Worm (Caenorhabditis elegans) whole organism, L1 larva: ENCODE results near the gene M02D8.5.

ENCODE experiments used
- C16A3.4 ChIP-seq: fragments of 150-350 bp; optimal IDR thresholded peaks from 2 replicates; lab custom pipeline; 2014; ENCODE audit warnings: missing biosample characterization, missing genetic modification characterization
- C34B4.2 ChIP-seq: sonication (generic microtip); optimal IDR thresholded peaks from 2 replicates; lab custom pipeline; 2017; ENCODE audit warnings: mild to moderate bottlenecking, missing genetic modification characterization, missing compliant biosample characterization
- alr-1 ChIP-seq: fragments of 200-800 bp; sonication (Bioruptor generic); optimal IDR thresholded peaks from 2 replicates; lab custom pipeline; 2018; ENCODE audit warnings: borderline replicate concordance, mild to moderate bottlenecking, missing genetic modification characterization, missing compliant biosample characterization
- aly-2 ChIP-seq: fragments of 150-350 bp; optimal IDR thresholded peaks from 2 replicates; lab custom pipeline; 2014; ENCODE audit warnings: missing biosample characterization, missing genetic modification characterization
- ama-1 ChIP-seq: fragments of 150-350 bp; optimal IDR thresholded peaks from 2 replicates; lab custom pipeline; 2014
- blmp-1 ChIP-seq: fragments of 150-350 bp; optimal IDR thresholded peaks from 2 replicates; lab custom pipeline; 2014; ENCODE audit warnings: missing biosample characterization, missing genetic modification characterization
- ceh-82 ChIP-seq, 3 experiments: fragments of 150-350 bp in 1 of 3; sonication (generic microtip) in 2 of 3; optimal IDR thresholded peaks; 2 replicates each; lab custom pipeline; 2014 to 2017; ENCODE audit warnings: missing biosample characterization in 3 of 3, missing genetic modification characterization in 3 of 3
- ceh-88 ChIP-seq: fragments of 200-800 bp; sonication (Bioruptor generic); IDR thresholded peaks from 2 replicates; pipeline ENCODE4 v1.3.6; 2022; ENCODE audit warnings: missing genetic modification characterization, missing compliant biosample characterization
- ceh-90 ChIP-seq: sonication (generic microtip); optimal IDR thresholded peaks from 2 replicates; lab custom pipeline; 2016; ENCODE audit warnings: missing genetic modification characterization, missing compliant biosample characterization
- dsc-1 ChIP-seq: sonication (generic microtip); optimal IDR thresholded peaks from 2 replicates; lab custom pipeline; 2016; ENCODE audit warnings: mild to moderate bottlenecking, missing genetic modification characterization, missing compliant biosample characterization
- efl-3 ChIP-seq: fragments of 200-800 bp; sonication (Bioruptor generic); optimal IDR thresholded peaks from 2 replicates; lab custom pipeline; 2018; ENCODE audit warnings: mild to moderate bottlenecking, missing genetic modification characterization, missing compliant biosample characterization
- egl-13 ChIP-seq: sonication (generic microtip); optimal IDR thresholded peaks from 2 replicates; lab custom pipeline; 2016; ENCODE audit warnings: missing genotype, missing genetic modification reagents, missing genetic modification characterization, missing compliant biosample characterization
- egl-27 ChIP-seq, 2 experiments: fragments of 150-350 bp in 1 of 2; sonication (generic microtip); optimal IDR thresholded peaks; 3 replicates each; lab custom pipeline; 2017 to 2018; ENCODE audit warnings: missing biosample characterization in 2 of 2, missing genetic modification characterization in 2 of 2, missing genetic modification reagents in 2 of 2
- elt-2 ChIP-seq: sonication (generic microtip); optimal IDR thresholded peaks from 2 replicates; lab custom pipeline; 2016; ENCODE audit warnings: missing genetic modification characterization, mild to moderate bottlenecking, inconsistent platforms, missing compliant biosample characterization, missing genetic modification reagents
- elt-3 ChIP-seq, 6 experiments: fragments of 150-350 bp in 1 of 6; sonication (generic microtip); optimal IDR thresholded peaks; 2 replicates each; lab custom pipeline; 2017 to 2018; ENCODE audit warnings: missing biosample characterization in 6 of 6, missing genetic modification characterization in 6 of 6, inconsistent platforms in 1 of 6
- fkh-4 ChIP-seq: sonication (generic microtip); optimal IDR thresholded peaks from 2 replicates; lab custom pipeline; 2016; ENCODE audit warnings: missing compliant biosample characterization, missing genetic modification characterization, borderline replicate concordance
- grh-1 ChIP-seq: fragments of 200-800 bp; sonication (Bioruptor generic); IDR thresholded peaks from 2 replicates; pipeline ENCODE4 v1.3.6; 2022; ENCODE audit warnings: missing genetic modification reagents, missing genetic modification characterization, missing compliant biosample characterization
- hlh-17 ChIP-seq: fragments of 200-800 bp; sonication (Bioruptor generic); optimal IDR thresholded peaks from 2 replicates; lab custom pipeline; 2018; ENCODE audit warnings: missing genetic modification characterization, mild to moderate bottlenecking, missing compliant biosample characterization, moderate library complexity, borderline replicate concordance
- hlh-4 ChIP-seq: sonication (generic microtip); optimal IDR thresholded peaks from 2 replicates; lab custom pipeline; 2016; ENCODE audit warnings: mild to moderate bottlenecking, missing genetic modification characterization, missing compliant biosample characterization
- hpl-2 ChIP-seq: fragments of 150-350 bp; optimal IDR thresholded peaks from 2 replicates; lab custom pipeline; 2014; ENCODE audit warnings: missing biosample characterization, missing genetic modification reagents, missing genetic modification characterization
- irx-1 ChIP-seq: sonication (generic microtip); optimal IDR thresholded peaks from 2 replicates; lab custom pipeline; 2016; ENCODE audit warnings: missing genetic modification characterization, missing compliant biosample characterization
- isw-1 ChIP-seq: fragments of 200-800 bp; sonication (Bioruptor generic); IDR thresholded peaks from 2 replicates; pipeline ENCODE4 v1.3.6; 2022; ENCODE audit warnings: missing genetic modification characterization, missing compliant biosample characterization
- jun-1 ChIP-seq: fragments of 150-350 bp; optimal IDR thresholded peaks from 2 replicates; lab custom pipeline; 2014; ENCODE audit warnings: missing biosample characterization, missing genetic modification reagents, missing genetic modification characterization
- lin-14 ChIP-seq: fragments of 200-800 bp; sonication (Bioruptor generic); optimal IDR thresholded peaks from 2 replicates; lab custom pipeline; 2018; ENCODE audit warnings: mild to moderate bottlenecking, missing genetic modification characterization, moderate library complexity, missing compliant biosample characterization
- lin-15B ChIP-seq: fragments of 150-350 bp; sonication (generic microtip); optimal IDR thresholded peaks from 3 replicates; lab custom pipeline; 2014; ENCODE audit warnings: missing biosample characterization, missing genetic modification characterization
- lin-39 ChIP-seq: fragments of 150-350 bp; optimal IDR thresholded peaks from 2 replicates; lab custom pipeline; 2014; ENCODE audit warnings: missing biosample characterization, missing genetic modification reagents, missing genetic modification characterization
- lsy-2 ChIP-seq, 2 experiments: fragments of 150-350 bp; optimal IDR thresholded peaks; 2 replicates each; lab custom pipeline; 2014; ENCODE audit warnings: missing biosample characterization in 2 of 2, missing genetic modification characterization in 2 of 2
- mab-9 ChIP-seq: fragments of 200-800 bp; sonication (Bioruptor generic); IDR thresholded peaks from 2 replicates; pipeline ENCODE4 v1.3.6; 2022; ENCODE audit warnings: missing genetic modification reagents, missing genetic modification characterization, missing compliant biosample characterization
- mep-1 ChIP-seq: fragments of 150-350 bp; optimal IDR thresholded peaks from 2 replicates; lab custom pipeline; 2014; ENCODE audit warnings: missing biosample characterization, missing genetic modification characterization
- nhr-12 ChIP-seq: sonication (generic microtip); optimal IDR thresholded peaks from 2 replicates; lab custom pipeline; 2017; ENCODE audit warnings: missing biosample characterization, missing genetic modification characterization
- nhr-19 ChIP-seq: fragments of 200-800 bp; sonication (Bioruptor generic); conservative IDR thresholded peaks from 2 replicates; pipeline ENCODE4 v1.3.6; 2022; ENCODE audit warnings: missing genetic modification characterization, missing compliant biosample characterization
- nhr-20 ChIP-seq: sonication (generic microtip); optimal IDR thresholded peaks from 2 replicates; lab custom pipeline; 2016; ENCODE audit warnings: mild to moderate bottlenecking, missing genetic modification characterization, missing compliant biosample characterization
- nhr-237 ChIP-seq: fragments of 150-350 bp; optimal IDR thresholded peaks from 2 replicates; lab custom pipeline; 2014; ENCODE audit warnings: missing biosample characterization, missing genetic modification characterization
- nhr-28 ChIP-seq: fragments of 150-350 bp; optimal IDR thresholded peaks from 2 replicates; lab custom pipeline; 2014; ENCODE audit warnings: missing biosample characterization, missing genetic modification characterization
- nhr-71 ChIP-seq: sonication (generic microtip); optimal IDR thresholded peaks from 2 replicates; lab custom pipeline; 2016; ENCODE audit warnings: mild to moderate bottlenecking, missing genetic modification characterization, moderate library complexity, missing compliant biosample characterization
- nhr-76 ChIP-seq: sonication (generic microtip); optimal IDR thresholded peaks from 2 replicates; lab custom pipeline; 2017; ENCODE audit warnings: missing biosample characterization, missing genetic modification characterization
- nhr-84 ChIP-seq: sonication (generic microtip); optimal IDR thresholded peaks from 2 replicates; lab custom pipeline; 2017; ENCODE audit warnings: missing biosample characterization, missing genetic modification characterization
- nhr-90 ChIP-seq: sonication (generic microtip); optimal IDR thresholded peaks from 2 replicates; lab custom pipeline; 2016; ENCODE audit warnings: mild to moderate bottlenecking, missing genetic modification characterization, missing compliant biosample characterization; ENCODE audit not compliant: poor library complexity
- skn-1 ChIP-seq: fragments of 150-350 bp; optimal IDR thresholded peaks from 2 replicates; lab custom pipeline; 2014; ENCODE audit warnings: missing biosample characterization, missing genetic modification characterization
- snpc-4 ChIP-seq: fragments of 150-350 bp; optimal IDR thresholded peaks from 2 replicates; lab custom pipeline; 2014; ENCODE audit warnings: missing biosample characterization, missing genetic modification characterization
- snu-23 ChIP-seq: sonication (generic microtip); optimal IDR thresholded peaks from 2 replicates; lab custom pipeline; 2016; ENCODE audit warnings: missing genetic modification characterization, missing compliant biosample characterization
- tbx-2 ChIP-seq: sonication (generic microtip); optimal IDR thresholded peaks from 2 replicates; lab custom pipeline; 2016; ENCODE audit warnings: missing genetic modification characterization, missing compliant biosample characterization
- tlp-1 ChIP-seq: fragments of 150-350 bp; optimal IDR thresholded peaks from 2 replicates; lab custom pipeline; 2014; ENCODE audit warnings: missing biosample characterization, missing genetic modification characterization
- unc-130 ChIP-seq: fragments of 150-350 bp; optimal IDR thresholded peaks from 2 replicates; lab custom pipeline; 2017; ENCODE audit warnings: missing biosample characterization, missing genetic modification characterization, inconsistent platforms
- vab-15 ChIP-seq: sonication (generic microtip); optimal IDR thresholded peaks from 2 replicates; lab custom pipeline; 2017; ENCODE audit warnings: missing genotype, mild to moderate bottlenecking, missing genetic modification characterization, missing compliant biosample characterization
- zag-1 ChIP-seq: fragments of 150-350 bp; optimal IDR thresholded peaks from 2 replicates; lab custom pipeline; 2014; ENCODE audit warnings: missing biosample characterization, missing genetic modification characterization
- zip-4 ChIP-seq: fragments of 200-800 bp; sonication (Bioruptor generic); optimal IDR thresholded peaks from 2 replicates; lab custom pipeline; 2018; ENCODE audit warnings: mild to moderate bottlenecking, missing genetic modification characterization, moderate library complexity, missing compliant biosample characterization
- ztf-4 ChIP-seq: fragments of 150-350 bp; optimal IDR thresholded peaks from 2 replicates; lab custom pipeline; 2014; ENCODE audit warnings: missing biosample characterization, missing genetic modification characterization

Gene M02D8.5

DNA sequence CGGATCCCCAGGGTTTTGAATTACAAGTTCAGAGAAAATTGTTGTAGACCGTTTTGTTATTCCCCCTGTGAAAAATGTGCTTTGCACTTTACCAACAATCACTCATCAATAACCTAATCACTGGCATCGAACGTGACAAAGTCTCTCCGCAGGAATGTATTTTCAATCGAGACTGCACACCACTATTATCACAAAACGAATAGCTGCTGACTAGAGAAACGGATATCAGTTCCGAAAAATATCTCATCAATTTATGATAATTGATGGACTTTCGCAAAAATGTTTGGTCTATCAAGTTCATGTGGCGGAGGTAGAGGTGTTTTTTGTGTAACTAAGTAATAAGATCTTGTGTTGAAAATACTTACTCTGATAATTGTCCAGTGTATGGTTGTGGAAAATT, 337 bp downstream of the M02D8.5 start:
- TF ChIP-seq jun-1 (tag; lab: Kevin White, UChicago) (no peak), blmp-1 (tag; lab: Kevin White, UChicago) (peak; percentile 5), lsy-2 (tag; optimal IDR thresholded peaks at IDR 0.05; lab: Kevin White, UChicago) (no peak), nhr-71 (tag; lab: Kevin White, UChicago) (peak; percentile 20)

- TF ChIP-seq elt-2 (tag; lab: Kevin White, UChicago) (peak; percentile 73), egl-13 (tag; lab: Kevin White, UChicago) (no peak), efl-3 (GFP tag; lab: Kevin White, UChicago) (no peak), nhr-71 (tag; lab: Kevin White, UChicago) (peak; percentile 32), lin-39 (tag; lab: Kevin White, UChicago) (no peak), nhr-90 (tag; lab: Kevin White, UChicago) (peak; percentile 7)
Measured at ce11 chrX:8755987-8756386, 5.4 kb downstream of the M02D8.5 start.

DNA sequence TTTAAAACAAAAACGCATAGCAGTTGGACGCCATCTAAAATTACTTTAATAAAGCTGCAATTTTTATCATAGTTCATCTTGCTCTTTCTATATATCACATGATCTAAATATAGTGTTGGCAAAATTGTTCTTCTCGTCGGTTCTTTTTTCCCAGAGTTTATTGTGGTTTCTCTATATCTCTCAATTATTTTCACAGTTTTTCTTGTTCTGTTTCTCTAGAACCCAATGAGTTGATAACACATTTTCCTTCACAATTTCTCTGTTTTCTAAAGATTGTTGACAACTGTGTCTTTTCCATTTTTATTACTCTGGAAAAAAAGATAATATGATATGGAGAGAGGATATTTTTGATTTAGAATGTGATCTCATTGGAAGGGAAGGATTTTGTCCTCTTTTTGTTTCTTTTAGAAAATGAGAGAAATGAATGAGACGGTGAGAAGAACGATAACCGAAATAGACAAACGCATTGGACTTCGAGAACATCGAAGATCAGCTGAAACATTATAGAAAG, 7.1 kb downstream of the M02D8.5 start:
- peak; percentile 32 for TF ChIP-seq nhr-71 (tag; lab: Kevin White, UChicago)
- TF ChIP-seq ztf-4 (tag; lab: Kevin White, UChicago), result no peak
- no peak for TF ChIP-seq nhr-84 (tag; lab: Kevin White, UChicago)
- no peak for TF ChIP-seq ama-1 (lab: Kevin White, UChicago)
- peak; percentile 40 for TF ChIP-seq blmp-1 (tag; lab: Kevin White, UChicago)
- no peak for TF ChIP-seq hlh-17
- TF ChIP-seq lin-14, result peak; percentile 51
- no peak for TF ChIP-seq aly-2 (tag; lab: Kevin White, UChicago)
- TF ChIP-seq nhr-12 (tag; lab: Kevin White, UChicago), result no peak
- TF ChIP-seq fkh-4 (tag; lab: Kevin White, UChicago), result no peak
- TF ChIP-seq tbx-2, result no peak
- TF ChIP-seq C16A3.4 (tag; lab: Kevin White, UChicago), result no peak
- TF ChIP-seq egl-27 (tag; optimal IDR thresholded peaks at IDR 0.05; lab: Kevin White, UChicago), result no peak
- TF ChIP-seq nhr-76, result no peak
- TF ChIP-seq lin-15B, result no peak
- TF ChIP-seq lsy-2 (tag; optimal IDR thresholded peaks at IDR 0.05; lab: Kevin White, UChicago), result peak in 1 of 2 experiments; percentile 56
- no peak for TF ChIP-seq jun-1 (tag; lab: Kevin White, UChicago)
- TF ChIP-seq snu-23 (GFP tag; lab: Kevin White, UChicago), result peak; percentile 14
- peak in 2 of 6 experiments; percentile 48 to 88 for TF ChIP-seq elt-3 (tag; optimal IDR thresholded peaks at IDR 0.05; lab: Kevin White, UChicago)
- TF ChIP-seq hlh-4 (tag; lab: Kevin White, UChicago), result no peak
- TF ChIP-seq tlp-1 (tag; lab: Kevin White, UChicago), result no peak
- TF ChIP-seq vab-15 (tag; lab: Kevin White, UChicago), result no peak
- TF ChIP-seq nhr-237 (tag; lab: Kevin White, UChicago), result no peak
- no peak for TF ChIP-seq unc-130 (tag; lab: Kevin White, UChicago)
- no peak for TF ChIP-seq ceh-88 (GFP tag; lab: Robert Waterston, UW)
- TF ChIP-seq zip-4 (GFP tag; lab: Kevin White, UChicago), result no peak
- no peak for TF ChIP-seq alr-1 (tag; lab: Kevin White, UChicago)
- TF ChIP-seq C34B4.2 (tag; lab: Kevin White, UChicago), result no peak
- TF ChIP-seq ceh-90 (tag; lab: Kevin White, UChicago), result no peak
- no peak for TF ChIP-seq nhr-28 (tag; lab: Kevin White, UChicago)
- TF ChIP-seq snpc-4, result no peak
- TF ChIP-seq zag-1 (tag; lab: Kevin White, UChicago), result no peak
- no peak for TF ChIP-seq irx-1 (tag; lab: Kevin White, UChicago)
- TF ChIP-seq skn-1 (tag; lab: Kevin White, UChicago), result no peak
- TF ChIP-seq hpl-2, result no peak
- no peak for TF ChIP-seq dsc-1 (tag; lab: Kevin White, UChicago)
- no peak for TF ChIP-seq lin-39 (tag; lab: Kevin White, UChicago)
- no peak for TF ChIP-seq nhr-19 (GFP tag; lab: Robert Waterston, UW)
- TF ChIP-seq egl-13 (tag; lab: Kevin White, UChicago), result no peak
- TF ChIP-seq mep-1 (tag; lab: Kevin White, UChicago), result no peak
- no peak for TF ChIP-seq nhr-90 (tag; lab: Kevin White, UChicago)
- TF ChIP-seq isw-1, result no peak
- no peak for TF ChIP-seq ceh-82 (tag; optimal IDR thresholded peaks at IDR 0.05; lab: Kevin White, UChicago)
- TF ChIP-seq nhr-20 (tag; lab: Kevin White, UChicago), result peak; percentile 62
- TF ChIP-seq grh-1 (GFP tag; lab: Robert Waterston, UW), result no peak
- TF ChIP-seq mab-9, result no peak
